Worm (Caenorhabditis elegans): ENCODE measurements around the gene Y48E1B.8.
A peak's percentile ranks its signal among the peaks of the same experiment; 100 is the strongest.

Y48E1B.8 gene

ce11 chrII:13575018-13575948, 10.2 kb upstream of the Y48E1B.8 start, which contains the start of the genes mrpl-37 and lin-38:
TSS of gene mrpl-37 (minus strand) at chrII:13575068.
TSS of gene lin-38 (plus strand) at chrII:13575925.
- peak; percentile 53 for TF ChIP-seq lin-13 (tag; optimal IDR thresholded peaks at IDR 0.05)
- TF ChIP-seq pha-4 (tag; optimal IDR thresholded peaks at IDR 0.05) = peak; percentile 66
- TF ChIP-seq unc-120 (tag; optimal IDR thresholded peaks at IDR 0.05; ENCODE audit: poor library complexity, severe bottlenecking) = peak; percentile 60
- TF ChIP-seq ces-1 (GFP tag; optimal IDR thresholded peaks at IDR 0.05) = peak; percentile 75
- no peak for TF ChIP-seq bed-3 (GFP tag; optimal IDR thresholded peaks at IDR 0.05)
- TF ChIP-seq unc-62 (GFP tag; optimal IDR thresholded peaks at IDR 0.05) = no peak
- no peak for TF ChIP-seq unc-39 (tag; optimal IDR thresholded peaks at IDR 0.05)
- TF ChIP-seq mep-1 (tag; optimal IDR thresholded peaks at IDR 0.05) = peak; percentile 92
- TF ChIP-seq nhr-237 (tag; optimal IDR thresholded peaks at IDR 0.05) = peak; percentile 77
- TF ChIP-seq ceh-39 (tag; optimal IDR thresholded peaks at IDR 0.05) = peak; percentile 33
- TF ChIP-seq lsy-2 (tag; optimal IDR thresholded peaks at IDR 0.05) = peak; percentile 60
- TF ChIP-seq hlh-1 (tag; optimal IDR thresholded peaks at IDR 0.05) = peak; percentile 49
- TF ChIP-seq lin-32 (GFP tag; optimal IDR thresholded peaks at IDR 0.05) = no peak

ce11 chrII:13590461-13590860, 5.0 kb downstream of the Y48E1B.8 start, which contains the start of gene clec-145:
TSS of gene clec-145 (minus strand) at chrII:13590561.
- no peak for TF ChIP-seq flh-1 (GFP tag; optimal IDR thresholded peaks at IDR 0.05)

ce11 chrII:13593659-13594221, 8.2 kb downstream of the Y48E1B.8 start, which contains the start of gene clec-146:
TSS of gene clec-146 (minus strand) at chrII:13593774.
- no peak for TF ChIP-seq zip-8 (tag; optimal IDR thresholded peaks at IDR 0.05)
- no peak for TF ChIP-seq nhr-237 (tag; optimal IDR thresholded peaks at IDR 0.05)
- no peak for TF ChIP-seq mep-1 (tag; optimal IDR thresholded peaks at IDR 0.05)
- TF ChIP-seq lsy-2 (tag; optimal IDR thresholded peaks at IDR 0.05) = no peak
- TF ChIP-seq unc-62 (GFP tag; optimal IDR thresholded peaks at IDR 0.05) = no peak
- no peak for TF ChIP-seq bed-3 (GFP tag; optimal IDR thresholded peaks at IDR 0.05)
- TF ChIP-seq elt-1 (tag; optimal IDR thresholded peaks at IDR 0.05; ENCODE audit: borderline replicate concordance, insufficient read depth) = no peak
- no peak for TF ChIP-seq snpc-4 (tag; optimal IDR thresholded peaks at IDR 0.05)

ce11 chrII:13595279-13595678, 9.8 kb downstream of the Y48E1B.8 start:
- TF ChIP-seq hlh-1 (tag; optimal IDR thresholded peaks at IDR 0.05) = no peak
- no peak for TF ChIP-seq blmp-1 (tag; optimal IDR thresholded peaks at IDR 0.05)
- TF ChIP-seq mls-2 (tag; optimal IDR thresholded peaks at IDR 0.05) = no peak
- no peak for TF ChIP-seq ceh-43 (GFP tag; optimal IDR thresholded peaks at IDR 0.05)
- no peak for TF ChIP-seq lsy-2 (tag; optimal IDR thresholded peaks at IDR 0.05)
- TF ChIP-seq snpc-4 (tag; optimal IDR thresholded peaks at IDR 0.05) = no peak
- TF ChIP-seq ceh-83 (GFP tag; optimal IDR thresholded peaks at IDR 0.05) = no peak
- no peak for TF ChIP-seq mep-1 (tag; optimal IDR thresholded peaks at IDR 0.05)
- TF ChIP-seq unc-120 (tag; optimal IDR thresholded peaks at IDR 0.05; ENCODE audit: poor library complexity, severe bottlenecking) = no peak
- TF ChIP-seq lin-32 (GFP tag; optimal IDR thresholded peaks at IDR 0.05) = no peak
- TF ChIP-seq mab-5 (tag; optimal IDR thresholded peaks at IDR 0.05) = no peak
- TF ChIP-seq drap-1 (GFP tag; optimal IDR thresholded peaks at IDR 0.05) = no peak
- no peak for TF ChIP-seq cnd-1 (tag; optimal IDR thresholded peaks at IDR 0.05)
- TF ChIP-seq sptf-1 (tag; optimal IDR thresholded peaks at IDR 0.05) = no peak
- no peak for TF ChIP-seq nhr-12 (tag; optimal IDR thresholded peaks at IDR 0.05)

ce11 chrII:13596505-13596977, 11.0 kb downstream of the Y48E1B.8 start, which contains the start of the genes fbxc-23 and csc-1:
TSS of gene fbxc-23 (minus strand) at chrII:13596555.
TSS of gene csc-1 (plus strand) at chrII:13596955.
- TF ChIP-seq snpc-4 (tag; optimal IDR thresholded peaks at IDR 0.05) = no peak
- no peak for TF ChIP-seq nhr-12 (tag; optimal IDR thresholded peaks at IDR 0.05)
- no peak for TF ChIP-seq tbx-8 (GFP tag; optimal IDR thresholded peaks at IDR 0.05)
- no peak for TF ChIP-seq nhr-2 (tag; optimal IDR thresholded peaks at IDR 0.05)
- TF ChIP-seq nhr-28 (tag; optimal IDR thresholded peaks at IDR 0.05) = no peak
- TF ChIP-seq cnd-1 (tag; optimal IDR thresholded peaks at IDR 0.05) = no peak
- peak; percentile 25 for TF ChIP-seq lin-13 (tag; optimal IDR thresholded peaks at IDR 0.05)
- no peak for TF ChIP-seq lin-32 (GFP tag; optimal IDR thresholded peaks at IDR 0.05)
- TF ChIP-seq nhr-237 (tag; optimal IDR thresholded peaks at IDR 0.05) = peak; percentile 11
- no peak for TF ChIP-seq zip-8 (tag; optimal IDR thresholded peaks at IDR 0.05)
- TF ChIP-seq mls-2 (tag; optimal IDR thresholded peaks at IDR 0.05) = no peak
- TF ChIP-seq bed-3 (GFP tag; optimal IDR thresholded peaks at IDR 0.05) = no peak
- TF ChIP-seq blmp-1 (tag; optimal IDR thresholded peaks at IDR 0.05) = no peak
- TF ChIP-seq unc-39 (tag; optimal IDR thresholded peaks at IDR 0.05) = no peak
- no peak for TF ChIP-seq unc-120 (tag; optimal IDR thresholded peaks at IDR 0.05; ENCODE audit: poor library complexity, severe bottlenecking)
- no peak for TF ChIP-seq flh-1 (GFP tag; optimal IDR thresholded peaks at IDR 0.05)
- TF ChIP-seq nhr-76 (tag; optimal IDR thresholded peaks at IDR 0.05) = no peak
- TF ChIP-seq hlh-1 (tag; optimal IDR thresholded peaks at IDR 0.05) = no peak
- TF ChIP-seq pha-4 (tag; optimal IDR thresholded peaks at IDR 0.05) = no peak
- TF ChIP-seq elt-3 (tag; optimal IDR thresholded peaks at IDR 0.05) = no peak
- TF ChIP-seq drap-1 (GFP tag; optimal IDR thresholded peaks at IDR 0.05) = no peak
- TF ChIP-seq elt-1 (tag; optimal IDR thresholded peaks at IDR 0.05; ENCODE audit: borderline replicate concordance, insufficient read depth) = no peak
- no peak for TF ChIP-seq unc-62 (GFP tag; optimal IDR thresholded peaks at IDR 0.05)
- TF ChIP-seq lsy-2 (tag; optimal IDR thresholded peaks at IDR 0.05) = peak; percentile 96
- no peak for TF ChIP-seq ham-2 (GFP tag; optimal IDR thresholded peaks at IDR 0.05)
- no peak for TF ChIP-seq sptf-1 (tag; optimal IDR thresholded peaks at IDR 0.05)
- no peak for TF ChIP-seq ceh-43 (GFP tag; optimal IDR thresholded peaks at IDR 0.05)
- TF ChIP-seq ztf-11 (tag; optimal IDR thresholded peaks at IDR 0.05) = no peak
- no peak for TF ChIP-seq sem-2 (GFP tag; optimal IDR thresholded peaks at IDR 0.05)
- TF ChIP-seq ceh-39 (tag; optimal IDR thresholded peaks at IDR 0.05) = no peak
- no peak for TF ChIP-seq M03D4.4 (tag; optimal IDR thresholded peaks at IDR 0.05)

Data from whole organism, mixed stage, embryonic.